Worm (Caenorhabditis elegans) whole organism, L2 larva: ENCODE results near the gene tbc-8.

Experiments used
- C34F6.9 ChIP-seq: fragments of 150-350 bp; optimal IDR thresholded peaks from 2 replicates; lab custom pipeline; 2014; ENCODE audit warnings: missing biosample characterization, missing genetic modification characterization
- F13H6.1 ChIP-seq: sonication (generic microtip); optimal IDR thresholded peaks from 2 replicates; lab custom pipeline; 2016; ENCODE audit warnings: missing genetic modification characterization, missing compliant biosample characterization
- R02D3.7 ChIP-seq: fragments of 150-350 bp; optimal IDR thresholded peaks from 2 replicates; lab custom pipeline; 2014; ENCODE audit warnings: missing biosample characterization, missing genetic modification characterization
- Y55F3AM.14 ChIP-seq: fragments of 200-800 bp; sonication (Bioruptor generic); optimal IDR thresholded peaks from 2 replicates; lab custom pipeline; 2018; ENCODE audit warnings: mild to moderate bottlenecking, missing genetic modification characterization, missing compliant biosample characterization
- ZK546.5 ChIP-seq: sonication (generic microtip); optimal IDR thresholded peaks from 2 replicates; lab custom pipeline; 2017; ENCODE audit warnings: missing biosample characterization, missing genetic modification characterization
- alr-1 ChIP-seq: fragments of 150-350 bp; optimal IDR thresholded peaks from 2 replicates; lab custom pipeline; 2014; ENCODE audit warnings: missing biosample characterization, missing genetic modification characterization
- aly-2 ChIP-seq: fragments of 150-350 bp; optimal IDR thresholded peaks from 2 replicates; lab custom pipeline; 2014; ENCODE audit warnings: missing biosample characterization, missing genetic modification characterization
- blmp-1 ChIP-seq: sonication (generic microtip); optimal IDR thresholded peaks from 2 replicates; lab custom pipeline; 2017; ENCODE audit warnings: missing genetic modification characterization, mild to moderate bottlenecking, missing compliant biosample characterization, antibody characterized with exemption, moderate library complexity; ENCODE audit not compliant: insufficient read depth
- ceh-16 ChIP-seq: fragments of 150-350 bp; optimal IDR thresholded peaks from 2 replicates; lab custom pipeline; 2014; ENCODE audit warnings: missing biosample characterization, missing genetic modification characterization
- ceh-82 ChIP-seq: fragments of 150-350 bp; optimal IDR thresholded peaks from 2 replicates; lab custom pipeline; 2014; ENCODE audit warnings: missing biosample characterization, missing genetic modification characterization
- crh-2 ChIP-seq: sonication (generic microtip); optimal IDR thresholded peaks from 2 replicates; lab custom pipeline; 2017; ENCODE audit warnings: missing biosample characterization, missing genetic modification characterization
- dmd-4 ChIP-seq: sonication (generic microtip); optimal IDR thresholded peaks from 2 replicates; lab custom pipeline; 2017; ENCODE audit warnings: missing biosample characterization, missing genetic modification characterization
- egl-27 ChIP-seq: sonication (generic microtip); optimal IDR thresholded peaks from 3 replicates; lab custom pipeline; 2017; ENCODE audit warnings: missing biosample characterization, missing genetic modification reagents, missing genetic modification characterization
- elt-1 ChIP-seq: fragments of 150-350 bp; optimal IDR thresholded peaks from 2 replicates; lab custom pipeline; 2014; ENCODE audit warnings: missing biosample characterization, missing genetic modification characterization
- elt-3 ChIP-seq: sonication (generic microtip); optimal IDR thresholded peaks from 2 replicates; lab custom pipeline; 2017; ENCODE audit warnings: missing biosample characterization, missing genetic modification characterization
- fos-1 ChIP-seq: fragments of 150-350 bp; optimal IDR thresholded peaks from 2 replicates; lab custom pipeline; 2014; ENCODE audit warnings: missing biosample characterization, missing genetic modification characterization
- gmeb-1 ChIP-seq: fragments of 150-350 bp; optimal IDR thresholded peaks from 2 replicates; lab custom pipeline; 2014; ENCODE audit warnings: missing biosample characterization, missing genetic modification characterization
- lin-11 ChIP-seq: fragments of 150-350 bp; sonication (generic microtip); optimal IDR thresholded peaks from 2 replicates; lab custom pipeline; 2014; ENCODE audit warnings: missing biosample characterization, missing genetic modification characterization, inconsistent platforms, mixed read lengths
- lin-39 ChIP-seq: fragments of 150-350 bp; optimal IDR thresholded peaks from 2 replicates; lab custom pipeline; 2014; ENCODE audit warnings: missing biosample characterization, missing genetic modification reagents, missing genetic modification characterization
- lsy-2 ChIP-seq, 2 experiments: fragments of 150-350 bp in 1 of 2; sonication (generic microtip) in 1 of 2; optimal IDR thresholded peaks; 2 replicates each; lab custom pipeline; 2014 to 2017; ENCODE audit warnings: missing biosample characterization in 2 of 2, missing genetic modification characterization in 2 of 2
- mab-5 ChIP-seq: fragments of 150-350 bp; optimal IDR thresholded peaks from 2 replicates; lab custom pipeline; 2014; ENCODE audit warnings: missing biosample characterization, missing genetic modification characterization
- mdl-1 ChIP-seq, 2 experiments: fragments of 150-350 bp in 1 of 2; sonication (generic microtip) in 1 of 2; optimal IDR thresholded peaks; 2 replicates each; lab custom pipeline; 2017; ENCODE audit warnings: missing biosample characterization in 2 of 2, missing genetic modification characterization in 2 of 2
- nhr-10 ChIP-seq: sonication (generic microtip); optimal IDR thresholded peaks from 2 replicates; lab custom pipeline; 2017; ENCODE audit warnings: missing biosample characterization, missing genetic modification characterization
- nhr-11 ChIP-seq: fragments of 150-350 bp; optimal IDR thresholded peaks from 2 replicates; lab custom pipeline; 2014; ENCODE audit warnings: missing biosample characterization, missing genetic modification characterization
- nhr-12 ChIP-seq: fragments of 150-350 bp; optimal IDR thresholded peaks from 2 replicates; lab custom pipeline; 2014; ENCODE audit warnings: missing biosample characterization, missing genetic modification characterization
- nhr-129 ChIP-seq: fragments of 150-350 bp; optimal IDR thresholded peaks from 2 replicates; lab custom pipeline; 2014; ENCODE audit warnings: missing biosample characterization, missing genetic modification characterization
- nhr-21 ChIP-seq: fragments of 150-350 bp; optimal IDR thresholded peaks from 2 replicates; lab custom pipeline; 2014; ENCODE audit warnings: missing biosample characterization, missing genetic modification characterization
- nhr-23 ChIP-seq: fragments of 150-350 bp; optimal IDR thresholded peaks from 2 replicates; lab custom pipeline; 2014; ENCODE audit warnings: missing biosample characterization, missing genetic modification reagents, missing genetic modification characterization
- nhr-237 ChIP-seq: fragments of 150-350 bp; optimal IDR thresholded peaks from 2 replicates; lab custom pipeline; 2014; ENCODE audit warnings: missing biosample characterization, missing genetic modification characterization
- nhr-25 ChIP-seq: fragments of 150-350 bp; sonication (generic microtip); optimal IDR thresholded peaks from 3 replicates; lab custom pipeline; 2014; ENCODE audit warnings: missing biosample characterization, missing genetic modification characterization
- nhr-6 ChIP-seq: fragments of 150-350 bp; optimal IDR thresholded peaks from 2 replicates; lab custom pipeline; 2014; ENCODE audit warnings: missing biosample characterization, missing genetic modification characterization
- nhr-77 ChIP-seq: fragments of 150-350 bp; optimal IDR thresholded peaks from 2 replicates; lab custom pipeline; 2014; ENCODE audit warnings: missing biosample characterization, missing genetic modification characterization
- peb-1 ChIP-seq: fragments of 150-350 bp; optimal IDR thresholded peaks from 2 replicates; lab custom pipeline; 2014; ENCODE audit warnings: missing biosample characterization, missing genetic modification characterization
- skn-1 ChIP-seq: sonication (generic microtip); optimal IDR thresholded peaks from 2 replicates; lab custom pipeline; 2017; ENCODE audit warnings: missing biosample characterization, missing genetic modification characterization
- sma-3 ChIP-seq: sonication (generic microtip); optimal IDR thresholded peaks from 2 replicates; lab custom pipeline; 2016; ENCODE audit warnings: missing genetic modification reagents, missing genetic modification characterization, missing compliant biosample characterization
- sma-9 ChIP-seq, 2 experiments: fragments of 150-350 bp in 1 of 2; sonication (generic microtip) in 1 of 2; optimal IDR thresholded peaks; 2 replicates each; lab custom pipeline; 2014 to 2016; ENCODE audit warnings: missing genetic modification characterization in 2 of 2, mild to moderate bottlenecking in 1 of 2, missing biosample characterization in 1 of 2, missing compliant biosample characterization in 1 of 2, missing genetic modification reagents in 1 of 2, moderate library complexity in 1 of 2
- snpc-4 ChIP-seq: fragments of 150-350 bp; optimal IDR thresholded peaks from 2 replicates; lab custom pipeline; 2014; ENCODE audit warnings: missing biosample characterization, missing genetic modification characterization
- unc-55 ChIP-seq: fragments of 150-350 bp; sonication (generic microtip); optimal IDR thresholded peaks from 3 replicates; lab custom pipeline; 2014; ENCODE audit warnings: missing biosample characterization, missing genetic modification reagents, missing genetic modification characterization
- unc-62 ChIP-seq: fragments of 150-350 bp; optimal IDR thresholded peaks from 2 replicates; lab custom pipeline; 2014; ENCODE audit warnings: missing biosample characterization, missing genetic modification reagents, missing genetic modification characterization
- zag-1 ChIP-seq: fragments of 150-350 bp; optimal IDR thresholded peaks from 2 replicates; lab custom pipeline; 2014; ENCODE audit warnings: missing biosample characterization, missing genetic modification characterization
- ztf-1 ChIP-seq: fragments of 200-800 bp; sonication (Bioruptor generic); conservative IDR thresholded peaks from 2 replicates; pipeline ENCODE4 v1.3.6; 2022; ENCODE audit warnings: missing genetic modification characterization, missing compliant biosample characterization
- ztf-11 ChIP-seq: sonication (generic microtip); optimal IDR thresholded peaks from 2 replicates; lab custom pipeline; 2017; ENCODE audit warnings: missing biosample characterization, missing genetic modification characterization
- ztf-4 ChIP-seq: fragments of 150-350 bp; optimal IDR thresholded peaks from 2 replicates; lab custom pipeline; 2014; ENCODE audit warnings: missing biosample characterization, missing genetic modification characterization

tbc-8 gene

ce11 chrIII:10396891-10397502 is 32.2 kb downstream of the tbc-8 start:
- TF ChIP-seq Y55F3AM.14 (GFP tag; lab: Kevin White, UChicago), result no peak
- TF ChIP-seq nhr-6 (tag; lab: Kevin White, UChicago), result no peak
- TF ChIP-seq crh-2 (tag; lab: Kevin White, UChicago), result no peak
- TF ChIP-seq, all 48 proteins: peak for 0

- TF ChIP-seq crh-2 (tag; lab: Kevin White, UChicago) (peak; percentile 26), unc-62 (GFP tag; lab: Kevin White, UChicago) (no peak), unc-55 (GFP tag; lab: Kevin White, UChicago) (peak; percentile 39), lin-11 (tag; lab: Kevin White, UChicago) (peak; percentile 25), nhr-237 (tag; lab: Kevin White, UChicago) (no peak), nhr-129 (tag; lab: Kevin White, UChicago) (peak; percentile 47), ZK546.5 (no peak), C34F6.9 (tag; lab: Kevin White, UChicago) (peak; percentile 45), lsy-2 (tag; optimal IDR thresholded peaks at IDR 0.05; lab: Kevin White, UChicago) (peak in 1 of 2 experiments; percentile 53), zag-1 (tag; lab: Kevin White, UChicago) (peak; percentile 71)
These were observed 34.2 kb downstream of the tbc-8 start for ce11 chrIII:10398919-10399318.

ce11 chrIII:10404918-10405317 is 40.2 kb downstream of the tbc-8 start, which contains the start of the genes M03C11.3 and chl-1:
Gene M03C11.3, plus strand, starts transcription at chrIII:10405070.
Gene chl-1, minus strand, starts transcription at chrIII:10405240.
- TF ChIP-seq mdl-1 (tag; optimal IDR thresholded peaks at IDR 0.05; lab: Kevin White, UChicago) (no peak), C34F6.9 (tag; lab: Kevin White, UChicago) (no peak), fos-1 (tag; lab: Kevin White, UChicago) (no peak), ztf-1 (GFP tag; lab: Robert Waterston, UW) (no peak), sma-3 (GFP tag; lab: Kevin White, UChicago) (no peak), nhr-11 (tag; lab: Kevin White, UChicago) (no peak), blmp-1 (tag; lab: Kevin White, UChicago) (no peak), ceh-82 (tag; lab: Kevin White, UChicago) (no peak), skn-1 (tag; lab: Kevin White, UChicago) (no peak), aly-2 (tag; lab: Kevin White, UChicago) (no peak), gmeb-1 (tag; lab: Kevin White, UChicago) (no peak), egl-27 (tag; lab: Kevin White, UChicago) (no peak)
- TF ChIP-seq, all 48 proteins: peak for 0

ce11 chrIII:10407198-10407663 is 42.5 kb downstream of the tbc-8 start, which contains the start of gene hat-1:
Gene hat-1, minus strand, starts transcription at chrIII:10407248.
- TF ChIP-seq R02D3.7 (tag; lab: Kevin White, UChicago) (peak; percentile 99), lin-39 (tag; lab: Kevin White, UChicago) (no peak), peb-1 (tag; lab: Kevin White, UChicago) (no peak), elt-1 (no peak), ztf-4 (tag; lab: Kevin White, UChicago) (peak; percentile 90), unc-62 (GFP tag; lab: Kevin White, UChicago) (peak; percentile 80), nhr-21 (tag; lab: Kevin White, UChicago) (peak; percentile 96), ztf-11 (tag; lab: Kevin White, UChicago) (no peak), nhr-6 (tag; lab: Kevin White, UChicago) (peak; percentile 86), gmeb-1 (tag; lab: Kevin White, UChicago) (peak; percentile 95), crh-2 (tag; lab: Kevin White, UChicago) (peak; percentile 97), skn-1 (tag; lab: Kevin White, UChicago) (peak; percentile 35), alr-1 (tag; lab: Kevin White, UChicago) (no peak), nhr-10 (tag; lab: Kevin White, UChicago) (peak; percentile 15), nhr-77 (tag; lab: Kevin White, UChicago) (peak; percentile 45), blmp-1 (tag; lab: Kevin White, UChicago) (peak; percentile 81), nhr-11 (tag; lab: Kevin White, UChicago) (no peak), sma-3 (GFP tag; lab: Kevin White, UChicago) (peak; percentile 98), fos-1 (tag; lab: Kevin White, UChicago) (peak; percentile 82), sma-9 (GFP tag; optimal IDR thresholded peaks at IDR 0.05; lab: Kevin White, UChicago) (peak; percentile 93), sma-9 (tag; optimal IDR thresholded peaks at IDR 0.05; lab: Kevin White, UChicago) (no peak), unc-55 (GFP tag; lab: Kevin White, UChicago) (peak; percentile 98), elt-3 (tag; lab: Kevin White, UChicago) (no peak), C34F6.9 (tag; lab: Kevin White, UChicago) (peak; percentile 97), lsy-2 (tag; optimal IDR thresholded peaks at IDR 0.05; lab: Kevin White, UChicago) (peak; percentile 91 to 96), nhr-237 (tag; lab: Kevin White, UChicago) (peak; percentile 53), Y55F3AM.14 (GFP tag; lab: Kevin White, UChicago) (peak; percentile 85), F13H6.1 (tag; lab: Kevin White, UChicago) (peak; percentile 94), nhr-25 (peak; percentile 97), ceh-82 (tag; lab: Kevin White, UChicago) (peak; percentile 34), dmd-4 (tag; lab: Kevin White, UChicago) (no peak), snpc-4 (tag; lab: Kevin White, UChicago) (peak; percentile 77), mab-5 (tag; lab: Kevin White, UChicago) (peak; percentile 93), nhr-23 (tag; lab: Kevin White, UChicago) (no peak), nhr-12 (tag; lab: Kevin White, UChicago) (peak; percentile 35), ceh-16 (peak; percentile 84)
